Fruit fly (Drosophila melanogaster) Kc167 (cell line): Measurements from ENCODE around the gene vsg.

ENCODE experiments used
- Myc ChIP-seq: fragments of >200 bp; optimal IDR thresholded peaks from 2 replicates; lab custom pipeline; 2017; ENCODE audit warnings: missing external identifiers
- Sin3A ChIP-seq: fragments of >200 bp; optimal IDR thresholded peaks from 2 replicates; lab custom pipeline; 2018; ENCODE audit warnings: missing external identifiers
- h ChIP-seq: fragments of >200 bp; optimal IDR thresholded peaks from 3 replicates; lab custom pipeline; 2018; ENCODE audit warnings: missing external identifiers
- insv ChIP-seq: fragments of >200 bp; optimal IDR thresholded peaks from 3 replicates; lab custom pipeline; 2018; ENCODE audit warnings: missing external identifiers
- psq ChIP-seq: fragments of >200 bp; optimal IDR thresholded peaks from 2 replicates; lab custom pipeline; 2017; ENCODE audit warnings: missing external identifiers
- ttk ChIP-seq: sonication (Bioruptor generic); optimal IDR thresholded peaks from 2 replicates; lab custom pipeline; 2017; ENCODE audit warnings: missing external identifiers

vsg gene

dm6 chr3L:9690798-9691475 is 23.2 kb upstream of the vsg start:
- TF ChIP-seq Myc (lab: Kevin White, UChicago) (no peak), h (lab: Kevin White, UChicago) (no peak), insv (no peak), ttk (lab: Kevin White, UChicago) (no peak), psq (no peak), Sin3A (lab: Kevin White, UChicago) (no peak)

- no peak for TF ChIP-seq h (lab: Kevin White, UChicago)
- TF ChIP-seq insv = no peak
- no peak for TF ChIP-seq ttk (lab: Kevin White, UChicago)
- TF ChIP-seq Myc (lab: Kevin White, UChicago) = no peak
- TF ChIP-seq psq = no peak
- TF ChIP-seq Sin3A (lab: Kevin White, UChicago) = no peak
Observed at dm6 chr3L:9691476-9691826, 22.7 kb upstream of the vsg start.

dm6 chr3L:9692234-9692891 is 21.8 kb upstream of the vsg start:
- TF ChIP-seq psq (no peak), h (lab: Kevin White, UChicago) (no peak), Myc (lab: Kevin White, UChicago) (no peak), ttk (lab: Kevin White, UChicago) (no peak), insv (no peak), Sin3A (lab: Kevin White, UChicago) (no peak)

DNA sequence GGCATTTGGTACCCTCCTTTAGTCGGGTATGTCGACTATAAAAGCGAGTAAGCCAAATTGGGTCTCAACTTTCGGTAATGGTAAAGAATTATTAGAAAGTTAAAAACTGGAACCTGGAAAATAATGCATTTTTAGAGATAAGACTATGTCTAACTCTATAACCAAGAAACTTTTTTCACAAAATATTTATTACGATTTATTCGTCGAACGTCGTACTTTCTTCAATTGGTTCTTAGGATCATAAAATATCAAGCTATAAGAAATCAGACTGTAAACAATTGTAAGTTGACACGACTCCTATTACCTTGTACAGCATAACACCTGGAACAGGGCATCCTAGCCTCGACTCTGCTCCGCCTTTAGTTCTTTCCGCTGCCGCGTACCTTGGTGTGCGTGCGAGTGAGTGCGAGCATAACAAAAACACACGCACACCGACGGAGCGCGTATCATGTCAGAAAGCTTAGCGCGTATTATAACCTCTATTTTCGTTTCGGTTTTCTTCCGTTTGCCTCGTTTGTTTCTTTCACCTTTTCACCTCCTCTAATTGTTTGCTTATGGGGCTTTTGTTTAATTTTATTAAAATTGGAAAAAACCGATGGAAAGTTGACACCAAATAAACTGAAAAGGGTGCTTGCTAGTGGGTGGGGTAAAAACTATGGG is 21.1 kb upstream of the vsg start:
- TF ChIP-seq h (lab: Kevin White, UChicago) (no peak), Myc (lab: Kevin White, UChicago) (no peak), ttk (lab: Kevin White, UChicago) (no peak), Sin3A (lab: Kevin White, UChicago) (no peak), insv (no peak), psq (no peak)

DNA sequence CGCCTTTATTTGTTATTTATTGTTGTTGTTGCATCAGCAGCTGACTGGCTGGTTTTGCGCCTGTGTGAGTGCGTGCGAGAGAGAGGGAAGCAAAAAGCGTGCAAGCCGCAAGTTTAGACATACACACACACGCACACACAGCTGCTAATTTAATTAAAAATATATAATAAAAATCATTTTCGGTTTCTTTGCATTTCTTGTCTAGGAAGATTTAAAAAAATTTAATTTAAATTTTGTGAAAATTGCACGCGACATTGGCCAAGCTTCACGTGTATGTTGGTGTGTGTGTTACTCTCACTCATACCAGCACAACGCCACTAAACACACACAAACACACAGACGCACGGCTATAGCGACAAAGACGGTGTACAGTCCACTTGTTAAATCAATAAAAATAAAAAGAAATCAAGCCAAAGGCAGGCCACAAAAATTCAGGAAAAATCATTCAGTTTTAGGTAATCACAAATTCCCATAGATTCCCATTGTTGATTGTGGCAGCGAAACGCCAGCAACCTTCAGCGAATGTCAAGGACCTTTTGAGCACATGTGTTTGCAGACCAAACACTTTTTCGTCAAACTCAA is 20.5 kb upstream of the vsg start:
- TF ChIP-seq Sin3A (lab: Kevin White, UChicago) (no peak), ttk (lab: Kevin White, UChicago) (no peak), h (lab: Kevin White, UChicago) (no peak), psq (no peak)

- no peak for TF ChIP-seq Myc (lab: Kevin White, UChicago)
- TF ChIP-seq insv = no peak
- no peak for TF ChIP-seq ttk (lab: Kevin White, UChicago)
- no peak for TF ChIP-seq h (lab: Kevin White, UChicago)
- no peak for TF ChIP-seq psq
- TF ChIP-seq Sin3A (lab: Kevin White, UChicago) = no peak
Observed at dm6 chr3L:9694169-9694866, 19.8 kb upstream of the vsg start.

- no peak for TF ChIP-seq Myc (lab: Kevin White, UChicago)
- TF ChIP-seq insv = no peak
- TF ChIP-seq psq = no peak
- no peak for TF ChIP-seq ttk (lab: Kevin White, UChicago)
- TF ChIP-seq h (lab: Kevin White, UChicago) = no peak
- no peak for TF ChIP-seq Sin3A (lab: Kevin White, UChicago)
Observed at dm6 chr3L:9694867-9695236, 19.3 kb upstream of the vsg start.

DNA sequence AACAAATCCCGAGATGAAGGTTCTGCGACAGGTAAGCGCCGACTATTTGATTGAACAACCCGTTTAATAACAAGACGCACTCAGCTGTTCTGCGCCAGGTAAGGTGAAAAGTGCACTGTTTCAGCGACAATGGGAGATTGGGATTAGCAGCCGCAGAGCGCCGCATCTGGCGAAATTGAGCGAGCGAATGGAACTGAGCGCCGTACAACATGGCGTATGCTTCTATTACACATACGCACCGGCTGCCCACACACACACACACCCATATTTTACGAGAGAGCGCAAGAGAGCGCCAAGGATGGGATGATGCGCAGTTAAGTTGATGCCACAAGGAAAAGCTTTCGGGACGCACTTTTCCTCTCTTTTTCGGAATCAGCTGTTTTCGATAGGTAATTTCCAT is 18.9 kb upstream of the vsg start:
- TF ChIP-seq h (lab: Kevin White, UChicago) = no peak

- TF ChIP-seq Sin3A (lab: Kevin White, UChicago) (no peak), h (lab: Kevin White, UChicago) (no peak), psq (no peak), Myc (lab: Kevin White, UChicago) (no peak), insv (no peak)
Observed at dm6 chr3L:9695647-9696046, 18.5 kb upstream of the vsg start.

DNA sequence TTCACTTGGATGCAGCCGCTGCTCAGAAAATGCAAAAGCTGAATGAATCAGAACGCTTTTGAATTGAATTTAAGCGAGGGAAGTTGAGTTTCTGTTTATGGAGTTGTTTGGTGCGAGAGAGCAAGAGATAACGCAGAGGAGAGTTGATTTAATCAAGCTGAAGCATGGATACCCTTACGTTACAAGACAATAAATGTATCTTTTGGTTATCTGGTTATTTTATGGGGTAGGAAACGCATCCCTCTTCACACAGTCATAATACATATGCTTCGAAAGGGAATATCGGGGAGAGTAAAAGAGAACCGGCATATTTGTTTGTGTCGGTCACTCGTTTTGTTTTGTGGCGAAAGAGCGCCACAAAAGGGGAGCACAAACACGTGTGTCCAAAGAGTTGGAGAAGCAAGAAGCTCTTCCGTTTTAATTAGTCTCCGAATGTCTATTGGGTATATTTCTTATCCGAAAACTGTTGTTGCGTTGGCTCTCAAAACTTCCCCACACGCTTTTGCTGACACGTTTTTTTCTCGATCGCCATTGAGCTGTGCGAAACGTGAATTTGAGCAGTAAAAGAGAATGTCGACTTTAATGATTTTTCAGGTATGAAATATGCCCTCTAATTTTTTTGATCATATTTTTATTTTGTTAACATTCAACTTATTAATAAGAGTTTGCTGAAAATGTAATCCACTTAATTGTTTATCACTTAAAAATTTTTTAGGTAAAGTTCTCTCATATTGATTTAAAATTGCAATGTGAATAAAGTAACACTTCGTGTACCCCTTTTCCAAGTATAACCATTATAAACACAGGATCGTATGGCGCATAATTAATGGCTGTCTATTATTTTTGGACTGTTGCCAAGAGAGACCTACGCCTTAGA is 17.2 kb upstream of the vsg start, which contains the start of gene Prps:
TSS of gene Prps (minus strand) at position 51 of the 877 bp plus-strand sequence.
- TF ChIP-seq Myc (lab: Kevin White, UChicago) (no peak), ttk (lab: Kevin White, UChicago) (no peak), h (lab: Kevin White, UChicago) (no peak), psq (no peak), insv (no peak), Sin3A (lab: Kevin White, UChicago) (no peak)

DNA sequence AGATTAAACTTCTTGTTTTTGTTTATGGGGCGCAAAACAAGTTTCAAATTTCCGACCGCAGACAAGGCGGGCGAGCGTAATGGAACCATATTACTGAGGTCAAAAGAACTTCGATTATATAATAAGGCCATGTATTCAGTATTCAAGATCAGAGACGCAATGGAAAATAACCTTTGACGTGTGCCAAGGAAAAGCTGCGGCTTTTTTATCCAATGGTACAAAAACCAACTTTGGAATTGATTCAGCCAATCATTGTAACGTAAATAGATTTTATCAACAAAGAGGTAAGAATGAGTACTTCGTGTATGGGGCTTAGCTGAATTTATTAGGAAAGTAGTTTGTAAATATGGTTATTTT is 16.6 kb upstream of the vsg start:
- no peak for TF ChIP-seq Myc (lab: Kevin White, UChicago)
- TF ChIP-seq Sin3A (lab: Kevin White, UChicago) = no peak
- TF ChIP-seq ttk (lab: Kevin White, UChicago) = no peak
- TF ChIP-seq h (lab: Kevin White, UChicago) = no peak
- TF ChIP-seq psq = no peak
- no peak for TF ChIP-seq insv
